Fruit fly (Drosophila melanogaster) whole organism, adult: ENCODE data around the gene kairos.

Experiments
- CG12768 ChIP-seq: fragments of 200-800 bp; sonication (Bioruptor generic); optimal IDR thresholded peaks from 2 replicates; lab custom pipeline; 2017; ENCODE audit warnings: missing biosample characterization, missing genetic modification characterization, mild to moderate bottlenecking, moderate library complexity, missing genetic modification reagents
- CG7101 ChIP-seq: fragments of 200-800 bp; sonication (Bioruptor generic); optimal IDR thresholded peaks from 2 replicates; lab custom pipeline; 2018; ENCODE audit warnings: missing biosample characterization, mild to moderate bottlenecking, missing genetic modification characterization, moderate library complexity
- Clk ChIP-seq: fragments of 200-800 bp; sonication (Bioruptor generic); optimal IDR thresholded peaks from 2 replicates; lab custom pipeline; 2017; ENCODE audit warnings: missing biosample characterization, missing genetic modification characterization
- Crg-1 ChIP-seq: fragments of 200-800 bp; sonication (Bioruptor generic); optimal IDR thresholded peaks from 2 replicates; lab custom pipeline; 2016; ENCODE audit warnings: missing biosample characterization, missing genetic modification characterization
- Mnt ChIP-seq: fragments of 200-800 bp; sonication (Bioruptor generic); optimal IDR thresholded peaks from 2 replicates; lab custom pipeline; 2016; ENCODE audit warnings: missing biosample characterization, mild to moderate bottlenecking, missing genetic modification characterization
- bab1 ChIP-seq: fragments of 200-800 bp; sonication (Bioruptor generic); optimal IDR thresholded peaks from 3 replicates; lab custom pipeline; 2019; ENCODE audit warnings: missing biosample characterization, mild to moderate bottlenecking, missing genetic modification characterization, moderate library complexity
- cic ChIP-seq: fragments of 200-800 bp; sonication (Bioruptor generic); optimal IDR thresholded peaks from 2 replicates; lab custom pipeline; 2017; ENCODE audit warnings: missing biosample characterization, mild to moderate bottlenecking, missing genetic modification characterization, moderate library complexity
- cnc ChIP-seq, 2 experiments: fragments of >200 bp; optimal IDR thresholded peaks; 2 replicates each; lab custom pipeline; 2017
- kay ChIP-seq: fragments of 200-800 bp; sonication (Bioruptor generic); peaks from one replicate; lab custom pipeline; 2016; ENCODE audit warnings: missing biosample characterization, missing genetic modification characterization, borderline replicate concordance
- ovo ChIP-seq: fragments of 200-800 bp; sonication (Bioruptor generic); optimal IDR thresholded peaks from 2 replicates; lab custom pipeline; 2016; ENCODE audit warnings: missing biosample characterization, missing genetic modification characterization
- pad ChIP-seq: fragments of 200-800 bp; sonication (Bioruptor generic); optimal IDR thresholded peaks from 3 replicates; lab custom pipeline; 2017; ENCODE audit warnings: missing biosample characterization, missing genetic modification characterization, mild to moderate bottlenecking, moderate library complexity, missing genetic modification reagents
- tj ChIP-seq: fragments of 200-800 bp; sonication (Bioruptor generic); optimal IDR thresholded peaks from 3 replicates; lab custom pipeline; 2017; ENCODE audit warnings: missing biosample characterization, mild to moderate bottlenecking, missing genetic modification characterization, moderate library complexity
- toe ChIP-seq: fragments of 200-800 bp; sonication (Bioruptor generic); optimal IDR thresholded peaks from 2 replicates; lab custom pipeline; 2016; ENCODE audit warnings: missing biosample characterization, missing genetic modification characterization

- TF ChIP-seq Crg-1 (GFP tag; lab: Kevin White, UChicago), result no peak
- no peak for TF ChIP-seq CG12768 (GFP tag; lab: Kevin White, UChicago)
- TF ChIP-seq Clk, result no peak
- no peak for TF ChIP-seq kay (GFP tag; lab: Kevin White, UChicago)
- no peak for TF ChIP-seq pad (GFP tag; lab: Kevin White, UChicago)
- TF ChIP-seq bab1 (GFP tag; lab: Kevin White, UChicago), result no peak
- no peak for TF ChIP-seq toe (GFP tag; lab: Kevin White, UChicago)
- no peak for TF ChIP-seq cnc (optimal IDR thresholded peaks at IDR 0.05; lab: Kevin White, UChicago)
- no peak for TF ChIP-seq cic (GFP tag; lab: Kevin White, UChicago)
- no peak for TF ChIP-seq Mnt (GFP tag; lab: Kevin White, UChicago)
- TF ChIP-seq tj, result no peak
- no peak for TF ChIP-seq CG7101 (tag; lab: Kevin White, UChicago)
- no peak for TF ChIP-seq ovo (GFP tag; lab: Kevin White, UChicago)
These were observed 2.5 kb upstream of the kairos start, which contains the start of gene CG6106 for dm6 chrX:18358352-18358931.
